Worm (Caenorhabditis elegans): ENCODE data around the gene K11G9.5.

K11G9.5 gene

ce11 chrV:6697552-6697951 is 9.3 kb upstream of the K11G9.5 start, which contains the start of gene W02F12.2:
W02F12.2 (minus strand) TSS chrV:6697652.
- no peak for TF ChIP-seq unc-62 (GFP tag; optimal IDR thresholded peaks at IDR 0.05)

ce11 chrV:6694668-6695067 is 6.4 kb upstream of the K11G9.5 start, which contains the start of gene W02F12.8:
W02F12.8 (minus strand) TSS chrV:6694768.
- no peak for TF ChIP-seq unc-62 (GFP tag; optimal IDR thresholded peaks at IDR 0.05)

- no peak for TF ChIP-seq unc-62 (GFP tag; optimal IDR thresholded peaks at IDR 0.05)
These were observed 3.6 kb upstream of the K11G9.5 start, which contains the start of gene mtl-1 for ce11 chrV:6691813-6692351. mtl-1 (minus strand) TSS chrV:6691863.

- no peak for TF ChIP-seq unc-62 (GFP tag; optimal IDR thresholded peaks at IDR 0.05)
These were observed 1.8 kb upstream of the K11G9.5 start for ce11 chrV:6690075-6690474.

- TF ChIP-seq unc-62 (GFP tag; optimal IDR thresholded peaks at IDR 0.05), result no peak
These were observed 2.3 kb downstream of the K11G9.5 start for ce11 chrV:6685963-6686362.

- TF ChIP-seq unc-62 (GFP tag; optimal IDR thresholded peaks at IDR 0.05), result no peak
These were observed 2.8 kb downstream of the K11G9.5 start for ce11 chrV:6685499-6685898.

ce11 chrV:6684541-6684940 is 3.8 kb downstream of the K11G9.5 start:
- no peak for TF ChIP-seq unc-62 (GFP tag; optimal IDR thresholded peaks at IDR 0.05)

- no peak for TF ChIP-seq unc-62 (GFP tag; optimal IDR thresholded peaks at IDR 0.05)
These were observed 4.6 kb downstream of the K11G9.5 start for ce11 chrV:6683740-6684139.

- TF ChIP-seq unc-62 (GFP tag; optimal IDR thresholded peaks at IDR 0.05), result no peak
These were observed 5.0 kb downstream of the K11G9.5 start for ce11 chrV:6683282-6683681.

ce11 chrV:6681501-6681900 is 6.8 kb downstream of the K11G9.5 start, which contains the start of gene egl-46:
egl-46 (minus strand) TSS chrV:6681573.
- TF ChIP-seq unc-62 (GFP tag; optimal IDR thresholded peaks at IDR 0.05), result no peak

- no peak for TF ChIP-seq unc-62 (GFP tag; optimal IDR thresholded peaks at IDR 0.05)
These were observed 12.0 kb downstream of the K11G9.5 start, which contains the start of gene cest-34 for ce11 chrV:6676158-6676849. cest-34 (plus strand) TSS chrV:6676799.

- no peak for TF ChIP-seq unc-62 (GFP tag; optimal IDR thresholded peaks at IDR 0.05)
These were observed 14.3 kb downstream of the K11G9.5 start, which contains the start of gene cest-31 for ce11 chrV:6673967-6674366. cest-31 (plus strand) TSS chrV:6674267.

- TF ChIP-seq unc-62 (GFP tag; optimal IDR thresholded peaks at IDR 0.05), result no peak
These were observed 18.8 kb downstream of the K11G9.5 start, which contains the start of gene cest-28 for ce11 chrV:6669520-6669919. cest-28 (plus strand) TSS chrV:6669820.

- TF ChIP-seq unc-62 (GFP tag; optimal IDR thresholded peaks at IDR 0.05), result no peak
These were observed 19.6 kb downstream of the K11G9.5 start, which contains the start of gene str-180 for ce11 chrV:6668741-6669140. str-180 (minus strand) TSS chrV:6668841.

- TF ChIP-seq unc-62 (GFP tag; optimal IDR thresholded peaks at IDR 0.05), result no peak
These were observed 21.7 kb downstream of the K11G9.5 start for ce11 chrV:6666557-6666956.

ce11 chrV:6665751-6666150 is 22.5 kb downstream of the K11G9.5 start, which contains the start of gene pmp-5:
pmp-5 (minus strand) TSS chrV:6665813.
- TF ChIP-seq unc-62 (GFP tag; optimal IDR thresholded peaks at IDR 0.05), result no peak

- no peak for TF ChIP-seq unc-62 (GFP tag; optimal IDR thresholded peaks at IDR 0.05)
These were observed 25.8 kb downstream of the K11G9.5 start for ce11 chrV:6662505-6662904.
